Worm (Caenorhabditis elegans) whole organism, young adult: ENCODE results near the gene F20B10.3.
A peak's percentile ranks its signal among the peaks of the same experiment; 100 is the strongest.

Experiments
- B0261.1 ChIP-seq: sonication (generic microtip); optimal IDR thresholded peaks from 2 replicates; lab custom pipeline; 2016; ENCODE audit warnings: mild to moderate bottlenecking, missing genetic modification characterization, moderate library complexity, missing compliant biosample characterization
- F22D6.2 ChIP-seq: sonication (generic microtip); optimal IDR thresholded peaks from 2 replicates; lab custom pipeline; 2016; ENCODE audit warnings: mild to moderate bottlenecking, missing genetic modification characterization, missing compliant biosample characterization
- F55B11.4 ChIP-seq: sonication (generic microtip); optimal IDR thresholded peaks from 2 replicates; lab custom pipeline; 2016; ENCODE audit warnings: missing compliant biosample characterization, missing genetic modification characterization, borderline replicate concordance; ENCODE audit not compliant: insufficient read depth
- K12H6.12 ChIP-seq: fragments of 200-800 bp; sonication (Bioruptor generic); optimal IDR thresholded peaks from 2 replicates; lab custom pipeline; 2018; ENCODE audit warnings: mild to moderate bottlenecking, missing genetic modification characterization, missing compliant biosample characterization
- Y53G8AR.9 ChIP-seq: fragments of 200-800 bp; sonication (Bioruptor generic); conservative IDR thresholded peaks from 2 replicates; pipeline ENCODE4 v1.3.6; 2022; ENCODE audit warnings: missing genetic modification reagents, missing genetic modification characterization, missing compliant biosample characterization
- ama-1 ChIP-seq, 3 experiments: fragments of 150-350 bp in 1 of 3; sonication (generic microtip) in 2 of 3; optimal IDR thresholded peaks; 2 replicates each; lab custom pipeline; 2014 to 2018; ENCODE audit warnings: missing biosample characterization in 2 of 3, missing genetic modification characterization in 2 of 3, missing genetic modification reagents in 2 of 3
- aptf-2 ChIP-seq: fragments of 200-800 bp; sonication (Bioruptor generic); conservative IDR thresholded peaks from 2 replicates; pipeline ENCODE4 v1.3.6; 2022; ENCODE audit warnings: missing genetic modification reagents, missing genetic modification characterization, missing compliant biosample characterization
- athp-1 ChIP-seq: sonication (generic microtip); optimal IDR thresholded peaks from 2 replicates; lab custom pipeline; 2017; ENCODE audit warnings: mild to moderate bottlenecking, missing genetic modification characterization, missing compliant biosample characterization
- bed-1 ChIP-seq: fragments of 200-800 bp; sonication (Bioruptor generic); IDR thresholded peaks from 2 replicates; pipeline ENCODE4 v1.3.6; 2022; ENCODE audit warnings: missing genetic modification reagents, missing genetic modification characterization, missing compliant biosample characterization
- bed-2 ChIP-seq: fragments of 200-800 bp; sonication (Bioruptor generic); IDR thresholded peaks from 2 replicates; pipeline ENCODE4 v1.3.6; 2022; ENCODE audit warnings: missing genetic modification reagents, missing genetic modification characterization, missing compliant biosample characterization
- cebp-1 ChIP-seq, 2 experiments: fragments of 200-800 bp in 1 of 2; sonication (Bioruptor generic) in 1 of 2; sonication (generic microtip) in 1 of 2; IDR thresholded peaks in 1 of 2; optimal IDR thresholded peaks in 1 of 2; 2 replicates each; pipeline versions ENCODE4 v1.3.6 to Lab custom; 2017 to 2022; ENCODE audit warnings: missing compliant biosample characterization in 2 of 2, missing genetic modification characterization in 2 of 2, mild to moderate bottlenecking in 1 of 2, missing genetic modification reagents in 1 of 2, moderate library complexity in 1 of 2
- ceh-58 ChIP-seq: fragments of 200-800 bp; sonication (Bioruptor generic); IDR thresholded peaks from 2 replicates; pipeline ENCODE4 v1.3.6; 2022; ENCODE audit warnings: missing genetic modification characterization, missing compliant biosample characterization
- ceh-91 ChIP-seq: fragments of 200-800 bp; sonication (Bioruptor generic); IDR thresholded peaks from 2 replicates; pipeline ENCODE4 v1.3.6; 2022; ENCODE audit warnings: missing genetic modification reagents, missing genetic modification characterization, missing compliant biosample characterization
- die-1 ChIP-seq: sonication (generic microtip); optimal IDR thresholded peaks from 2 replicates; lab custom pipeline; 2016; ENCODE audit warnings: missing genotype, mild to moderate bottlenecking, missing genetic modification characterization, missing compliant biosample characterization
- dox-1 ChIP-seq: fragments of 200-800 bp; sonication (Bioruptor generic); IDR thresholded peaks from 2 replicates; pipeline ENCODE4 v1.3.6; 2022; ENCODE audit warnings: missing genetic modification reagents, missing genetic modification characterization, missing compliant biosample characterization
- dpl-1 ChIP-seq: fragments of 150-350 bp; optimal IDR thresholded peaks from 2 replicates; lab custom pipeline; 2014; ENCODE audit warnings: missing biosample characterization, missing genetic modification reagents, missing genetic modification characterization
- efl-1 ChIP-seq: fragments of 150-350 bp; optimal IDR thresholded peaks from 2 replicates; lab custom pipeline; 2014; ENCODE audit warnings: missing biosample characterization, missing genetic modification reagents, missing genetic modification characterization
- egrh-3 ChIP-seq: fragments of 200-800 bp; sonication (Bioruptor generic); IDR thresholded peaks from 2 replicates; pipeline ENCODE4 v1.3.6; 2022; ENCODE audit warnings: missing genetic modification reagents, missing genetic modification characterization, missing compliant biosample characterization
- ekl-4 ChIP-seq: fragments of 200-800 bp; sonication (Bioruptor generic); IDR thresholded peaks from 2 replicates; pipeline ENCODE4 v1.3.6; 2022; ENCODE audit warnings: missing genetic modification reagents, missing genetic modification characterization, missing compliant biosample characterization
- ets-4 ChIP-seq: fragments of 200-800 bp; sonication (Bioruptor generic); optimal IDR thresholded peaks from 2 replicates; lab custom pipeline; 2018; ENCODE audit warnings: mild to moderate bottlenecking, missing genetic modification characterization, missing compliant biosample characterization
- hlh-12 ChIP-seq: sonication (generic microtip); optimal IDR thresholded peaks from 2 replicates; lab custom pipeline; 2016; ENCODE audit warnings: missing genetic modification characterization, missing compliant biosample characterization
- hrde-1 ChIP-seq: sonication (generic microtip); optimal IDR thresholded peaks from 2 replicates; lab custom pipeline; 2016; ENCODE audit warnings: missing genetic modification characterization, mild to moderate bottlenecking, missing compliant biosample characterization, moderate library complexity, missing genotype, missing genetic modification reagents, borderline replicate concordance
- let-607 ChIP-seq, 2 experiments: fragments of 200-800 bp in 1 of 2; sonication (Bioruptor generic) in 1 of 2; sonication (generic microtip) in 1 of 2; optimal IDR thresholded peaks; 2 replicates each; lab custom pipeline; 2016 to 2018; ENCODE audit warnings: mild to moderate bottlenecking in 2 of 2, missing compliant biosample characterization in 2 of 2, missing genetic modification characterization in 2 of 2, moderate library complexity in 2 of 2, missing genotype in 1 of 2
- lsy-27 ChIP-seq: sonication (generic microtip); optimal IDR thresholded peaks from 2 replicates; lab custom pipeline; 2017; ENCODE audit warnings: missing genetic modification characterization, mild to moderate bottlenecking, missing compliant biosample characterization, antibody characterized with exemption, missing genotype, borderline replicate concordance; ENCODE audit not compliant: insufficient read depth
- madf-3 ChIP-seq: fragments of 200-800 bp; sonication (Bioruptor generic); IDR thresholded peaks from 2 replicates; pipeline ENCODE4 v1.3.6; 2022; ENCODE audit warnings: missing genetic modification reagents, missing genetic modification characterization, missing compliant biosample characterization
- mel-28 ChIP-seq: sonication (generic microtip); optimal IDR thresholded peaks from 2 replicates; lab custom pipeline; 2016; ENCODE audit warnings: borderline replicate concordance, mild to moderate bottlenecking, missing genetic modification characterization, missing compliant biosample characterization
- mxl-1 ChIP-seq: sonication (generic microtip); optimal IDR thresholded peaks from 2 replicates; lab custom pipeline; 2016; ENCODE audit warnings: missing genetic modification characterization, missing compliant biosample characterization
- nfya-2 ChIP-seq: fragments of 200-800 bp; sonication (Bioruptor generic); IDR thresholded peaks from 2 replicates; pipeline ENCODE4 v1.3.6; 2022; ENCODE audit warnings: missing genetic modification reagents, missing genetic modification characterization, missing compliant biosample characterization
- nhr-120 ChIP-seq: fragments of 200-800 bp; sonication (Bioruptor generic); IDR thresholded peaks from 2 replicates; pipeline ENCODE4 v1.3.6; 2022; ENCODE audit warnings: missing genetic modification characterization, missing compliant biosample characterization
- nhr-27 ChIP-seq: fragments of 200-800 bp; sonication (Bioruptor generic); optimal IDR thresholded peaks from 2 replicates; lab custom pipeline; 2018; ENCODE audit warnings: mild to moderate bottlenecking, missing genetic modification characterization, moderate library complexity, missing compliant biosample characterization
- nhr-80 ChIP-seq: sonication (generic microtip); optimal IDR thresholded peaks from 2 replicates; lab custom pipeline; 2016; ENCODE audit warnings: missing genetic modification characterization, missing compliant biosample characterization
- pha-4 ChIP-seq: fragments of 150-350 bp; sonication (generic microtip); optimal IDR thresholded peaks from 2 replicates; lab custom pipeline; 2014; ENCODE audit warnings: missing biosample characterization, missing genetic modification reagents, missing genetic modification characterization
- rcor-1 ChIP-seq: fragments of 200-800 bp; sonication (Bioruptor generic); IDR thresholded peaks from 2 replicates; pipeline ENCODE4 v1.3.6; 2022; ENCODE audit warnings: missing genetic modification reagents, missing genetic modification characterization, missing compliant biosample characterization
- sea-2 ChIP-seq: fragments of 200-800 bp; sonication (Bioruptor generic); IDR thresholded peaks from 2 replicates; pipeline ENCODE4 v1.3.6; 2022; ENCODE audit warnings: missing genetic modification characterization, missing compliant biosample characterization
- snpc-1.1 ChIP-seq: sonication (generic microtip); optimal IDR thresholded peaks from 2 replicates; lab custom pipeline; 2017; ENCODE audit warnings: missing genetic modification characterization, mild to moderate bottlenecking, missing compliant biosample characterization, antibody characterized with exemption, moderate library complexity, missing genotype, missing genetic modification reagents; ENCODE audit not compliant: insufficient read depth
- snpc-4 ChIP-seq, 5 experiments: fragments of 150-350 bp in 1 of 5; sonication (generic microtip) in 4 of 5; optimal IDR thresholded peaks; 2 replicates each; lab custom pipeline; 2014 to 2018; ENCODE audit warnings: missing genetic modification characterization in 5 of 5, missing biosample characterization in 3 of 5, antibody characterized with exemption in 2 of 5, mild to moderate bottlenecking in 2 of 5, missing compliant biosample characterization in 2 of 5, missing genotype in 2 of 5, moderate library complexity in 2 of 5, missing genetic modification reagents in 1 of 5
- somi-1 ChIP-seq: fragments of 200-800 bp; sonication (Bioruptor generic); optimal IDR thresholded peaks from 2 replicates; lab custom pipeline; 2018; ENCODE audit warnings: mild to moderate bottlenecking, missing genetic modification characterization, missing compliant biosample characterization
- tbx-9 ChIP-seq: sonication (generic microtip); optimal IDR thresholded peaks from 2 replicates; lab custom pipeline; 2016; ENCODE audit warnings: borderline replicate concordance, missing genetic modification characterization, inconsistent platforms, missing compliant biosample characterization
- xnd-1 ChIP-seq: sonication (generic microtip); optimal IDR thresholded peaks from 2 replicates; lab custom pipeline; 2016; ENCODE audit warnings: missing genotype, missing genetic modification reagents, missing genetic modification characterization, missing compliant biosample characterization
- zfh-2 ChIP-seq: fragments of 200-800 bp; sonication (Bioruptor generic); conservative IDR thresholded peaks from 2 replicates; pipeline ENCODE4 v1.3.6; 2022; ENCODE audit warnings: missing genetic modification reagents, missing genetic modification characterization, missing compliant biosample characterization
- ztf-6 ChIP-seq: fragments of 200-800 bp; sonication (Bioruptor generic); IDR thresholded peaks from 2 replicates; pipeline ENCODE4 v1.3.6; 2022; ENCODE audit warnings: missing genetic modification reagents, missing genetic modification characterization, missing compliant biosample characterization

F20B10.3 gene

DNA sequence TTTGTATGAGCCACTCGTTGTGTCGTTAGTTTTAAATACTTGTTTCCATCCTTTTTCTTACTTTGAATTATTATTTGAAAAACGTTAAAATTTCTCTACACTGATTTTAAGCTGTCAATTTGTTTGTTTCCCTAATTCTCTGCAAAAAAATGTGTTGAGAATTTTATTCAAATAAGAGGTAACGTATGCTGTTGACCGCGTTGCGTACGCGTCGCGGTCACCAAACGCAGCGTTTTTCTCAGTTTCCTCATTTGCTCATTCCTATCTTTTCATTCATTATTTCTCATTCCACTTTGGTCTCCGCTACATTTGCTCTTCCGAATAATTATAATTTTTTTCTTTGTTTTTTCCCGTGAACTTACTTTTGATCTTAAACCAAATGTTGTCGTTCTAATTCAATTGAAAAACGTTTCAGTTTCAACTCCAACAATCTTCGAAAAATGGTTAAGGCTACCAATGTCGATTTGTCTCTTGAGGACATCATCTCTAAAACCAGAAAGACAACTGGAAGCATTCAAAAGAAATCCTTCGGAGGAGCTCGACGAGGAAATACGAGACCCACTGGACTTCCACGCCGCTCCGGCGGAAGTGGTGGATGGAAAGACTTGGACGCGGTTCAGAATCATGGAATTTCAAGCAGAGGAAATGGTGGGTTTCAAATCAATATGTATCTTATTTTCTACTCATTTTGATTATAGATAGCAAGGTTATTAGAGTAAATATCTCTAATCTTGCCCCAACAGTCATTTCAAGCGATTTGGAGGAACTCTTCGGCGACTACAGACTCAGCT is 45.0 kb upstream of the F20B10.3 start, which contains the start of gene aly-3:
aly-3 (plus strand) TSS at position 409 of the 791 bp plus-strand sequence.
- TF ChIP-seq zfh-2: no peak
- TF ChIP-seq ets-4 (GFP tag; lab: Kevin White, UChicago): no peak
- TF ChIP-seq ama-1 (optimal IDR thresholded peaks at IDR 0.05; lab: Kevin White, UChicago): no peak
- TF ChIP-seq ama-1 (GFP tag; optimal IDR thresholded peaks at IDR 0.05; lab: Kevin White, UChicago): peak in 1 of 2 experiments; percentile 15
- TF ChIP-seq B0261.1 (tag; lab: Kevin White, UChicago): no peak
- no peak for TF ChIP-seq ekl-4 (GFP tag; lab: Robert Waterston, UW)
- no peak for TF ChIP-seq F55B11.4 (tag; lab: Kevin White, UChicago)
- TF ChIP-seq madf-3 (GFP tag; lab: Robert Waterston, UW): peak; percentile 89
- TF ChIP-seq aptf-2: no peak
- peak; percentile 6 for TF ChIP-seq nhr-80 (tag; lab: Kevin White, UChicago)
- TF ChIP-seq tbx-9 (tag; lab: Kevin White, UChicago): no peak
- TF ChIP-seq cebp-1 (GFP tag; IDR thresholded peaks at IDR 0.05; lab: Robert Waterston, UW): no peak
- peak; percentile 8 for TF ChIP-seq cebp-1 (tag; optimal IDR thresholded peaks at IDR 0.05; lab: Kevin White, UChicago)
- no peak for TF ChIP-seq pha-4
- no peak for TF ChIP-seq nfya-2 (GFP tag; lab: Robert Waterston, UW)
- TF ChIP-seq, all 124 proteins: peak for 4

DNA sequence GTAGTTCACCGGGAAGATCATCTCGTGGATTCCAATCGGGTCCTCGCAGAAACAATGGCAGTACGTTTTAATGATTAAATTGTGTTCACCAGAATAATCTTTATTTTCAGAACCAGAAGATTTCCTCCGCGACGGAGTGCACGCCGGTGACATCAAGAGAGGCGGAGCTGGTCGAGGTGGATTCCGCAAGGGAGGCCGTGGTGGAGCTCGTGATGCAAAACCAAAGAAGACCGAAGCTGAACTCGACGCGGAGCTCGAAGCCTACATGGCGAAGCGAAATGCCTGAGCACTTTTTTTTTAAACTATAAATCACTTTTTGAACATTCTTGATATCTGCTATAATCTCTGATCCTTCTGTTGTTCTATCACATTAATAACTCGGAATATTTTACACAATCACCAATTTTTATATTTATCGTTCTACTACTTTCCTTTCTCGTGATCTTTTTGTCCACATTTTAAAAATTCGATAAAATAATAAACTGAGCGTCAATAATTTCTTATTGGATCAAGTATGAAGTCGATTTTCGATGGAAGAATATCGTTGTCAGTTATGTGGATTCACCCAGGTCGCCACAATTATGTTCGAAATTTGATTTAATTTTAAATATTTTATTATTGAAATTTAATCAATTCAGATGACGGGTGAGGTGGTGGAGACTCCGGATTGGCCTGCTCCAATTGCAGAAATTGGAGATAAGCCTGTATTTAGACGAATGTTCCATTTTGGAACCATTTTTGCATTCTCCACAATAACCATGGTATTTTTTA is 43.5 kb upstream of the F20B10.3 start, which contains the start of gene dhhc-6:
dhhc-6 (plus strand) TSS at position 639 of the 771 bp plus-strand sequence.
- TF ChIP-seq nhr-27 (tag; lab: Kevin White, UChicago) (no peak), madf-3 (GFP tag; lab: Robert Waterston, UW) (peak; percentile 84), dpl-1 (no peak), egrh-3 (GFP tag; lab: Robert Waterston, UW) (peak; percentile 56; the same call in 1 of the 2 replicates), ama-1 (optimal IDR thresholded peaks at IDR 0.05; lab: Kevin White, UChicago) (no peak), ama-1 (GFP tag; optimal IDR thresholded peaks at IDR 0.05; lab: Kevin White, UChicago) (peak in 1 of 2 experiments; percentile 40), hlh-12 (tag; lab: Kevin White, UChicago) (no peak), Y53G8AR.9 (GFP tag; lab: Robert Waterston, UW) (0 out of 2 replicates have a peak, but pooled peaks have one; percentile 18), bed-2 (no peak), die-1 (tag; lab: Kevin White, UChicago) (no peak), ztf-6 (GFP tag; lab: Robert Waterston, UW) (no peak), snpc-4 (GFP tag; optimal IDR thresholded peaks at IDR 0.05; lab: Kevin White, UChicago) (no peak), snpc-4 (tag; optimal IDR thresholded peaks at IDR 0.05; lab: Kevin White, UChicago) (peak in 1 of 4 experiments; percentile 19), dox-1 (GFP tag; lab: Robert Waterston, UW) (no peak), F22D6.2 (no peak), ceh-91 (no peak), mel-28 (no peak), xnd-1 (no peak), efl-1 (GFP tag; lab: Kevin White, UChicago) (no peak), bed-1 (GFP tag; lab: Robert Waterston, UW) (no peak), sea-2 (GFP tag; lab: Robert Waterston, UW) (no peak), hrde-1 (peak; percentile 40), athp-1 (tag; lab: Kevin White, UChicago) (peak; percentile 5), ceh-58 (no peak), somi-1 (GFP tag; lab: Kevin White, UChicago) (no peak), nhr-120 (no peak), mxl-1 (no peak), rcor-1 (GFP tag; lab: Robert Waterston, UW) (no peak), K12H6.12 (tag; lab: Kevin White, UChicago) (no peak), ekl-4 (GFP tag; lab: Robert Waterston, UW) (0 out of 2 replicates have a peak, but pooled peaks have one; percentile 27), snpc-1.1 (tag; lab: Kevin White, UChicago) (no peak), let-607 (tag; optimal IDR thresholded peaks at IDR 0.05; lab: Kevin White, UChicago) (no peak), lsy-27 (tag; lab: Kevin White, UChicago) (no peak)
